Worm (Caenorhabditis elegans) whole organism, L1 larva: Measurements from ENCODE around the gene let-418.

Source experiments
- C04F5.9 ChIP-seq: sonication (generic microtip); optimal IDR thresholded peaks from 2 replicates; lab custom pipeline; 2016; ENCODE audit warnings: missing genetic modification characterization, missing compliant biosample characterization
- ama-1 ChIP-seq: fragments of 150-350 bp; optimal IDR thresholded peaks from 2 replicates; lab custom pipeline; 2014
- ceh-82 ChIP-seq, 3 experiments: fragments of 150-350 bp in 1 of 3; sonication (generic microtip) in 2 of 3; optimal IDR thresholded peaks; 2 replicates each; lab custom pipeline; 2014 to 2017; ENCODE audit warnings: missing biosample characterization in 3 of 3, missing genetic modification characterization in 3 of 3
- dpl-1 ChIP-seq, 3 experiments: fragments of 150-350 bp in 2 of 3; sonication (generic microtip) in 1 of 3; optimal IDR thresholded peaks; 2 replicates each; lab custom pipeline; 2014 to 2017; ENCODE audit warnings: missing biosample characterization in 3 of 3, missing genetic modification characterization in 3 of 3, missing genetic modification reagents in 3 of 3
- elt-2 ChIP-seq: sonication (generic microtip); optimal IDR thresholded peaks from 2 replicates; lab custom pipeline; 2016; ENCODE audit warnings: missing genetic modification characterization, mild to moderate bottlenecking, inconsistent platforms, missing compliant biosample characterization, missing genetic modification reagents
- elt-3 ChIP-seq, 6 experiments: fragments of 150-350 bp in 1 of 6; sonication (generic microtip); optimal IDR thresholded peaks; 2 replicates each; lab custom pipeline; 2017 to 2018; ENCODE audit warnings: missing biosample characterization in 6 of 6, missing genetic modification characterization in 6 of 6, inconsistent platforms in 1 of 6
- fkh-10 ChIP-seq: sonication (generic microtip); optimal IDR thresholded peaks from 2 replicates; lab custom pipeline; 2017; ENCODE audit warnings: missing biosample characterization, missing genetic modification reagents, missing genetic modification characterization
- irx-1 ChIP-seq: sonication (generic microtip); optimal IDR thresholded peaks from 2 replicates; lab custom pipeline; 2016; ENCODE audit warnings: missing genetic modification characterization, missing compliant biosample characterization
- lin-15B ChIP-seq: fragments of 150-350 bp; sonication (generic microtip); optimal IDR thresholded peaks from 3 replicates; lab custom pipeline; 2014; ENCODE audit warnings: missing biosample characterization, missing genetic modification characterization
- nhr-11 ChIP-seq: fragments of 150-350 bp; optimal IDR thresholded peaks from 2 replicates; lab custom pipeline; 2014; ENCODE audit warnings: missing biosample characterization, missing genetic modification characterization
- nhr-20 ChIP-seq: sonication (generic microtip); optimal IDR thresholded peaks from 2 replicates; lab custom pipeline; 2016; ENCODE audit warnings: mild to moderate bottlenecking, missing genetic modification characterization, missing compliant biosample characterization
- nhr-237 ChIP-seq: fragments of 150-350 bp; optimal IDR thresholded peaks from 2 replicates; lab custom pipeline; 2014; ENCODE audit warnings: missing biosample characterization, missing genetic modification characterization
- nhr-47 ChIP-seq: sonication (generic microtip); optimal IDR thresholded peaks from 2 replicates; lab custom pipeline; 2016; ENCODE audit warnings: mild to moderate bottlenecking, missing genetic modification characterization, moderate library complexity, missing compliant biosample characterization
- pax-3 ChIP-seq: fragments of 200-800 bp; sonication (Bioruptor generic); optimal IDR thresholded peaks from 2 replicates; lab custom pipeline; 2018; ENCODE audit warnings: mild to moderate bottlenecking, missing genetic modification characterization, moderate library complexity, missing compliant biosample characterization
- pqm-1 ChIP-seq: sonication (generic microtip); optimal IDR thresholded peaks from 3 replicates; lab custom pipeline; 2017; ENCODE audit warnings: missing biosample characterization, missing genetic modification characterization
- rnt-1 ChIP-seq: sonication (generic microtip); optimal IDR thresholded peaks from 2 replicates; lab custom pipeline; 2016; ENCODE audit warnings: mild to moderate bottlenecking, missing genetic modification characterization, moderate library complexity, missing compliant biosample characterization
- swsn-7 ChIP-seq: sonication (generic microtip); optimal IDR thresholded peaks from 2 replicates; lab custom pipeline; 2016; ENCODE audit warnings: missing genetic modification characterization, missing compliant biosample characterization
- unc-130 ChIP-seq: fragments of 150-350 bp; optimal IDR thresholded peaks from 2 replicates; lab custom pipeline; 2017; ENCODE audit warnings: missing biosample characterization, missing genetic modification characterization, inconsistent platforms
- zip-4 ChIP-seq: fragments of 200-800 bp; sonication (Bioruptor generic); optimal IDR thresholded peaks from 2 replicates; lab custom pipeline; 2018; ENCODE audit warnings: mild to moderate bottlenecking, missing genetic modification characterization, moderate library complexity, missing compliant biosample characterization
- ztf-11 ChIP-seq, 2 experiments: sonication (generic microtip); optimal IDR thresholded peaks; 2 replicates each; lab custom pipeline; 2016 to 2017; ENCODE audit warnings: missing genetic modification characterization in 2 of 2, missing biosample characterization in 1 of 2, missing compliant biosample characterization in 1 of 2

let-418 gene

ce11 chrV:5880064-5880463 lies 53.4 kb downstream of the let-418 start, which contains the start of gene C02G6.3:
C02G6.3 (plus strand) TSS chrV:5880364.
- TF ChIP-seq unc-130 (tag; lab: Kevin White, UChicago) = no peak
- no peak for TF ChIP-seq C04F5.9 (tag; lab: Kevin White, UChicago)
- TF ChIP-seq rnt-1 (tag; lab: Kevin White, UChicago) = no peak
- no peak for TF ChIP-seq dpl-1 (GFP tag; optimal IDR thresholded peaks at IDR 0.05; lab: Kevin White, UChicago)
- no peak for TF ChIP-seq pqm-1 (tag; lab: Kevin White, UChicago)
- no peak for TF ChIP-seq zip-4 (GFP tag; lab: Kevin White, UChicago)
- no peak for TF ChIP-seq ceh-82 (tag; optimal IDR thresholded peaks at IDR 0.05; lab: Kevin White, UChicago)
- TF ChIP-seq pax-3 (tag; lab: Kevin White, UChicago) = no peak
- no peak for TF ChIP-seq fkh-10 (GFP tag; lab: Kevin White, UChicago)
- TF ChIP-seq lin-15B (tag; lab: Kevin White, UChicago) = no peak
- no peak for TF ChIP-seq nhr-237 (tag; lab: Kevin White, UChicago)
- TF ChIP-seq nhr-11 = no peak
- no peak for TF ChIP-seq swsn-7
- TF ChIP-seq ama-1 (lab: Kevin White, UChicago) = no peak
- TF ChIP-seq irx-1 = no peak
- TF ChIP-seq ztf-11 (tag; optimal IDR thresholded peaks at IDR 0.05; lab: Kevin White, UChicago) = no peak
- no peak for TF ChIP-seq nhr-20 (tag; lab: Kevin White, UChicago)
- no peak for TF ChIP-seq nhr-47
- TF ChIP-seq, all 84 proteins: peak for 0

- TF ChIP-seq elt-3 (tag; optimal IDR thresholded peaks at IDR 0.05; lab: Kevin White, UChicago) = no peak
- TF ChIP-seq elt-2 (tag; lab: Kevin White, UChicago) = peak; percentile 79
Measured at ce11 chrV:5882429-5882828, 55.8 kb downstream of the let-418 start.
